Worm (Caenorhabditis elegans) whole organism, early embryonic: ENCODE data around the gene mau-8.

Experiments
- aly-1 ChIP-seq: sonication (generic microtip); optimal IDR thresholded peaks from 2 replicates; lab custom pipeline; 2016; ENCODE audit warnings: missing genetic modification characterization, missing compliant biosample characterization
- ama-1 ChIP-seq: fragments of 150-350 bp; optimal IDR thresholded peaks from 2 replicates; lab custom pipeline; 2014
- ceh-36 ChIP-seq: sonication (generic microtip); optimal IDR thresholded peaks from 2 replicates; lab custom pipeline; 2016; ENCODE audit warnings: missing genetic modification characterization, inconsistent platforms, missing compliant biosample characterization
- flt-1 ChIP-seq: fragments of 200-800 bp; sonication (Bioruptor generic); IDR thresholded peaks from 2 replicates; pipeline ENCODE4 v1.3.6; 2022; ENCODE audit warnings: missing genetic modification characterization, missing compliant biosample characterization
- hmbx-1 ChIP-seq: sonication (generic microtip); optimal IDR thresholded peaks from 2 replicates; lab custom pipeline; 2016; ENCODE audit warnings: mild to moderate bottlenecking, missing genetic modification characterization, missing compliant biosample characterization
- hnd-1 ChIP-seq: sonication (generic microtip); optimal IDR thresholded peaks from 2 replicates; lab custom pipeline; 2016; ENCODE audit warnings: missing genetic modification characterization, missing compliant biosample characterization
- sea-1 ChIP-seq: fragments of 200-800 bp; sonication (Bioruptor generic); conservative IDR thresholded peaks from 2 replicates; pipeline ENCODE4 v1.3.6; 2022; ENCODE audit warnings: missing genetic modification characterization, missing compliant biosample characterization

DNA sequence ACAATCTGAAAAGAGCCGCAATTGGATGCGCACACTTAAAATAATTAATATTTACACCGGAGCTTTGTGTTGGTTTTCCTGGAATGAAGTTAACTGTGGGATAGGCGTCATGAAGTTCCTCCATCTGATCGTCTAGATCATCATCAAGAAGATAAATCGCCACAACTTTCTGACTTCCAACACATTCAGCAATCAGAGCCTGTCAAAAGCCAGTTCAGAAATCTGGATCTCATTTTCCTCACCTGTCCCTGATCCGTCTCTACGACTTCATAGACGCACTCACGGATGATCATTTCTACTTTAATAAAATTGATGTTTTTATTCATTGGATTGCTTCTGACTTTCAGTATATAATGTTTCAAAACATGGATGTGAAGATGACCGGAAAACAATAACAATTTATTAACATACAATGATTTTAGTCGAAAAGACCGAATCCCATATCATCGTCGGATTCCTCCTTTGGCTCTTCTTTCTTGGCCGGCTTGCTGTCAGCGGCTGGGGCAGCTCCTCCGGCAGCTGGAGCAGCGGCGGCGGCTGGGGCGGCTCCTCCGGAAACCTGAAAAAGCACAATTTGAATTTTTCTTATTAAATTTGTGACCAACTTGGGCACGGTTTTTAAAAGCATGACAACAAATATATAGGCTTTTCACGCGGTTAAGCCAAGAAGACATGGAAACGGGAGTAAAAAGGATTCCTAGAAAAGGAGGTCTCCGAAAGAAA lies 8.5 kb upstream of the mau-8 start, which contains the start of gene agt-1:
- no peak for TF ChIP-seq ceh-36 (tag; lab: Kevin White, UChicago)
- no peak for TF ChIP-seq flt-1 (GFP tag; lab: Robert Waterston, UW)
- no peak for TF ChIP-seq ama-1 (lab: Kevin White, UChicago)
- no peak for TF ChIP-seq hnd-1
- TF ChIP-seq sea-1 (GFP tag; lab: Robert Waterston, UW), result no peak
- no peak for TF ChIP-seq aly-1 (tag; lab: Kevin White, UChicago)
- TF ChIP-seq hmbx-1 (tag; lab: Kevin White, UChicago), result no peak
